Worm (Caenorhabditis elegans): ENCODE data around the gene cri-3.
A peak's percentile ranks its signal among the peaks of the same experiment; 100 is the strongest.

Gene cri-3

ce11 chrIII:3404354-3404913, 8.3 kb downstream of the cri-3 start, which contains the start of the genes npp-9 and F59A2.5 (continued):
- TF ChIP-seq dpl-1 (GFP tag; optimal IDR thresholded peaks at IDR 0.05) (peak; percentile 83), unc-62 (GFP tag; optimal IDR thresholded peaks at IDR 0.05) (no peak), Y56A3A.18 (GFP tag; IDR thresholded peaks at IDR 0.05) (no peak), ZK185.1 (tag; optimal IDR thresholded peaks at IDR 0.05; ENCODE audit: poor library complexity, severe bottlenecking) (no peak), rcor-1 (GFP tag; IDR thresholded peaks at IDR 0.05) (no peak), hlh-12 (tag; optimal IDR thresholded peaks at IDR 0.05) (no peak), zfh-2 (GFP tag; conservative IDR thresholded peaks at IDR 0.05) (no peak), lsl-1 (GFP tag; optimal IDR thresholded peaks at IDR 0.05) (peak; percentile 77), pbrm-1 (GFP tag; IDR thresholded peaks at IDR 0.05) (no peak), K11D2.4 (GFP tag; IDR thresholded peaks at IDR 0.05) (no peak), egl-44 (GFP tag; IDR thresholded peaks at IDR 0.05) (no peak), F22D6.2 (tag; optimal IDR thresholded peaks at IDR 0.05) (no peak), sea-2 (GFP tag; IDR thresholded peaks at IDR 0.05) (no peak), nhr-90 (tag; optimal IDR thresholded peaks at IDR 0.05) (no peak), B0035.1 (tag; optimal IDR thresholded peaks at IDR 0.05) (no peak), ztf-28 (GFP tag; IDR thresholded peaks at IDR 0.05) (no peak), ama-1 (optimal IDR thresholded peaks at IDR 0.05) (no peak), ama-1 (GFP tag; optimal IDR thresholded peaks at IDR 0.05) (no peak), rpc-1 (optimal IDR thresholded peaks at IDR 0.05) (no peak), rpc-1 (tag; optimal IDR thresholded peaks at IDR 0.05) (no peak), mel-28 (tag; optimal IDR thresholded peaks at IDR 0.05; ENCODE audit: borderline replicate concordance) (no peak), die-1 (tag; optimal IDR thresholded peaks at IDR 0.05) (no peak), nfya-1 (tag; optimal IDR thresholded peaks at IDR 0.05; ENCODE audit: borderline replicate concordance, insufficient read depth) (no peak), tlf-1 (GFP tag; optimal IDR thresholded peaks at IDR 0.05) (peak; percentile 67), atf-7 (tag; optimal IDR thresholded peaks at IDR 0.05) (no peak), xnd-1 (tag; optimal IDR thresholded peaks at IDR 0.05) (peak; percentile 86), madf-8 (GFP tag; conservative IDR thresholded peaks at IDR 0.05) (peak; percentile 81), F39B2.1 (GFP tag; IDR thresholded peaks at IDR 0.05) (no peak), ceh-27 (GFP tag; optimal IDR thresholded peaks at IDR 0.05) (no peak), nfyb-1 (GFP tag; IDR thresholded peaks at IDR 0.05) (no peak), dox-1 (GFP tag; IDR thresholded peaks at IDR 0.05) (no peak), bed-2 (GFP tag; IDR thresholded peaks at IDR 0.05) (no peak), ztf-3 (GFP tag; optimal IDR thresholded peaks at IDR 0.05) (no peak), mes-4 (tag; optimal IDR thresholded peaks at IDR 0.05) (no peak), ztf-22 (GFP tag; optimal IDR thresholded peaks at IDR 0.05) (no peak), lin-54 (GFP tag; optimal IDR thresholded peaks at IDR 0.05) (peak; percentile 80), repo-1 (tag; optimal IDR thresholded peaks at IDR 0.05) (no peak), him-1 (tag; optimal IDR thresholded peaks at IDR 0.05) (no peak), Y79H2A.3 (GFP tag; conservative IDR thresholded peaks at IDR 0.05) (no peak), nhr-179 (tag; optimal IDR thresholded peaks at IDR 0.05) (no peak), lag-1 (GFP tag; IDR thresholded peaks at IDR 0.05) (no peak), bed-1 (GFP tag; IDR thresholded peaks at IDR 0.05) (no peak), ceh-79 (tag; optimal IDR thresholded peaks at IDR 0.05) (no peak), F37B4.10 (GFP tag; IDR thresholded peaks at IDR 0.05) (no peak), efl-1 (GFP tag; optimal IDR thresholded peaks at IDR 0.05) (peak; percentile 97), ekl-4 (GFP tag; IDR thresholded peaks at IDR 0.05) (no peak), nhr-80 (tag; optimal IDR thresholded peaks at IDR 0.05) (no peak), ztf-26 (tag; optimal IDR thresholded peaks at IDR 0.05) (no peak), B0019.2 (GFP tag; conservative IDR thresholded peaks at IDR 0.05) (0 out of 2 replicates have a peak, but pooled peaks have one; percentile 35), ztf-6 (GFP tag; IDR thresholded peaks at IDR 0.05) (no peak), hlh-26 (GFP tag; conservative IDR thresholded peaks at IDR 0.05) (no peak)
